Worm (Caenorhabditis elegans) whole organism, L4 larva: ENCODE results near the gene lact-8.

Experiments used
- F49E8.2 ChIP-seq: sonication (generic microtip); optimal IDR thresholded peaks from 2 replicates; lab custom pipeline; 2016; ENCODE audit warnings: missing compliant biosample characterization, mild to moderate bottlenecking, missing genetic modification characterization, borderline replicate concordance
- daf-16 ChIP-seq, 3 experiments: sonication (generic microtip); optimal IDR thresholded peaks; 2 replicates each; lab custom pipeline; 2016 to 2017; ENCODE audit warnings: missing genetic modification characterization in 3 of 3, missing genetic modification reagents in 3 of 3, mild to moderate bottlenecking in 2 of 3, missing compliant biosample characterization in 2 of 3, missing biosample characterization in 1 of 3, moderate library complexity in 1 of 3
- hif-1 ChIP-seq, 2 experiments: sonication (generic microtip); optimal IDR thresholded peaks; 2 replicates each; lab custom pipeline; 2016 to 2017; ENCODE audit warnings: missing compliant biosample characterization in 2 of 2, missing genetic modification characterization in 2 of 2, missing genetic modification reagents in 2 of 2, missing genotype in 2 of 2, mild to moderate bottlenecking in 1 of 2
- nhr-41 ChIP-seq: fragments of 200-800 bp; sonication (Bioruptor generic); IDR thresholded peaks from 2 replicates; pipeline ENCODE4 v1.3.6; 2022; ENCODE audit warnings: missing genetic modification reagents, missing genetic modification characterization, missing compliant biosample characterization
- pha-4 ChIP-seq, 2 experiments: fragments of 150-350 bp in 1 of 2; fragments of 200-800 bp in 1 of 2; sonication (Bioruptor generic) in 1 of 2; IDR thresholded peaks in 1 of 2; optimal IDR thresholded peaks in 1 of 2; 2 replicates each; pipeline versions ENCODE4 v1.3.6 to Lab custom; 2014 to 2022; ENCODE audit warnings: missing genetic modification characterization in 2 of 2, missing genetic modification reagents in 2 of 2, missing biosample characterization in 1 of 2, missing compliant biosample characterization in 1 of 2
- unc-130 ChIP-seq: sonication (generic microtip); optimal IDR thresholded peaks from 2 replicates; lab custom pipeline; 2016; ENCODE audit warnings: missing genetic modification reagents, missing genetic modification characterization, missing compliant biosample characterization

ce11 chrV:11069277-11069676 lies 24.1 kb downstream of the lact-8 start, which contains the start of gene T04C12.8:
- TF ChIP-seq nhr-41: no peak
- TF ChIP-seq daf-16 (GFP tag; optimal IDR thresholded peaks at IDR 0.05; lab: Kevin White, UChicago): peak in 1 of 2 experiments; percentile 86
- TF ChIP-seq daf-16 (tag; optimal IDR thresholded peaks at IDR 0.05; lab: Kevin White, UChicago): peak; percentile 99
- no peak for TF ChIP-seq unc-130 (GFP tag; lab: Kevin White, UChicago)
- no peak for TF ChIP-seq F49E8.2
- no peak for TF ChIP-seq pha-4 (GFP tag; IDR thresholded peaks at IDR 0.05; lab: Robert Waterston, UW)
- TF ChIP-seq pha-4 (tag; optimal IDR thresholded peaks at IDR 0.05; lab: Kevin White, UChicago): peak; percentile 2
- peak in 1 of 2 experiments; percentile 27 for TF ChIP-seq hif-1 (tag; optimal IDR thresholded peaks at IDR 0.05; lab: Kevin White, UChicago)
